Fruit fly (Drosophila melanogaster) whole organism, embryonic: ENCODE measurements around the gene CG4301.

Experiments used
- ATbp ChIP-seq: fragments of 200-800 bp; sonication (Bioruptor generic); optimal IDR thresholded peaks from 2 replicates; lab custom pipeline; 2017; ENCODE audit warnings: missing biosample characterization, mild to moderate bottlenecking, missing genetic modification characterization, missing genetic modification reagents
- Bdp1 ChIP-seq: fragments of 200-800 bp; sonication (Bioruptor generic); optimal IDR thresholded peaks from 3 replicates; lab custom pipeline; 2016; ENCODE audit warnings: missing biosample characterization, missing genetic modification characterization
- C15 ChIP-seq: fragments of 200-800 bp; sonication (Bioruptor generic); IDR thresholded peaks from 3 replicates; pipeline ENCODE4 v1.3.6; 2022; ENCODE audit warnings: missing biosample characterization, missing genetic modification characterization
- CG12104 ChIP-seq: fragments of 200-800 bp; sonication (Bioruptor generic); optimal IDR thresholded peaks from 3 replicates; lab custom pipeline; 2016; ENCODE audit warnings: missing biosample characterization, missing genetic modification characterization
- CG12299 ChIP-seq: fragments of 200-800 bp; sonication (Bioruptor generic); optimal IDR thresholded peaks from 2 replicates; lab custom pipeline; 2018; ENCODE audit warnings: missing biosample characterization, mild to moderate bottlenecking, missing genetic modification characterization
- CG12744 ChIP-seq: fragments of 200-800 bp; sonication (Bioruptor generic); optimal IDR thresholded peaks from 2 replicates; lab custom pipeline; 2016; ENCODE audit warnings: missing biosample characterization, missing genetic modification characterization
- CG13894 ChIP-seq: fragments of 200-800 bp; sonication (Bioruptor generic); optimal IDR thresholded peaks from 3 replicates; lab custom pipeline; 2018; ENCODE audit warnings: missing biosample characterization, mild to moderate bottlenecking, missing genetic modification characterization, moderate library complexity
- CG1603 ChIP-seq: fragments of 200-800 bp; sonication (Bioruptor generic); optimal IDR thresholded peaks from 2 replicates; lab custom pipeline; 2019; ENCODE audit warnings: missing biosample characterization, mild to moderate bottlenecking, missing genetic modification characterization, moderate library complexity
- CG17186 ChIP-seq: fragments of 200-800 bp; sonication (Bioruptor generic); optimal IDR thresholded peaks from 3 replicates; lab custom pipeline; 2017; ENCODE audit warnings: missing biosample characterization, missing genetic modification reagents, missing genetic modification characterization
- CG1792 ChIP-seq: fragments of 200-800 bp; sonication (Bioruptor generic); optimal IDR thresholded peaks from 2 replicates; lab custom pipeline; 2016; ENCODE audit warnings: missing biosample characterization, missing genetic modification characterization
- CG18011 ChIP-seq: fragments of 200-800 bp; sonication (Bioruptor generic); optimal IDR thresholded peaks from 2 replicates; lab custom pipeline; 2017; ENCODE audit warnings: missing biosample characterization, missing genetic modification characterization, mild to moderate bottlenecking, moderate library complexity, missing genotype
- CG2875 ChIP-seq: fragments of 200-800 bp; sonication (Bioruptor generic); optimal IDR thresholded peaks from 2 replicates; lab custom pipeline; 2017; ENCODE audit warnings: missing biosample characterization, mild to moderate bottlenecking, missing genetic modification characterization, missing genetic modification reagents
- CG33557 ChIP-seq: fragments of 200-800 bp; sonication (Bioruptor generic); optimal IDR thresholded peaks from 2 replicates; lab custom pipeline; 2019; ENCODE audit warnings: missing biosample characterization, mild to moderate bottlenecking, missing genetic modification characterization, moderate library complexity
- CG42726 ChIP-seq: fragments of 200-800 bp; sonication (Bioruptor generic); IDR thresholded peaks from 2 replicates; pipeline ENCODE4 v1.3.6; 2022; ENCODE audit warnings: missing biosample characterization, missing genetic modification characterization; ENCODE audit not compliant: partially characterized antibody
- CG43689 ChIP-seq: fragments of 200-800 bp; sonication (Bioruptor generic); IDR thresholded peaks from 2 replicates; pipeline ENCODE4 v1.3.6; 2022; ENCODE audit warnings: missing biosample characterization, missing genetic modification characterization
- CG5245 ChIP-seq: fragments of 200-800 bp; sonication (Bioruptor generic); optimal IDR thresholded peaks from 3 replicates; lab custom pipeline; 2016; ENCODE audit warnings: missing biosample characterization, missing genetic modification characterization
- CG5953 ChIP-seq: fragments of 200-800 bp; sonication (Bioruptor generic); IDR thresholded peaks from 2 replicates; pipeline ENCODE4 v1.3.6; 2022; ENCODE audit warnings: missing biosample characterization, missing genetic modification characterization
- CG6689 ChIP-seq: fragments of 200-800 bp; sonication (Bioruptor generic); IDR thresholded peaks from 2 replicates; pipeline ENCODE4 v1.3.6; 2022; ENCODE audit warnings: missing biosample characterization, missing genetic modification characterization
- CG7745 ChIP-seq: fragments of 200-800 bp; sonication (Bioruptor generic); optimal IDR thresholded peaks from 2 replicates; lab custom pipeline; 2018; ENCODE audit warnings: missing biosample characterization, mild to moderate bottlenecking, missing genetic modification characterization, moderate library complexity
- CG9437 ChIP-seq: fragments of 200-800 bp; sonication (Bioruptor generic); optimal IDR thresholded peaks from 2 replicates; lab custom pipeline; 2018; ENCODE audit warnings: missing biosample characterization, mild to moderate bottlenecking, missing genetic modification characterization
- CG9817 ChIP-seq: fragments of 200-800 bp; sonication (Bioruptor generic); optimal IDR thresholded peaks from 2 replicates; lab custom pipeline; 2018; ENCODE audit warnings: missing biosample characterization, mild to moderate bottlenecking, missing genetic modification characterization, moderate library complexity
- CG9876 ChIP-seq: fragments of 200-800 bp; sonication (Bioruptor generic); optimal IDR thresholded peaks from 2 replicates; lab custom pipeline; 2016; ENCODE audit warnings: missing biosample characterization, missing genetic modification characterization
- Chrac-16 ChIP-seq: fragments of 200-800 bp; sonication (Bioruptor generic); optimal IDR thresholded peaks from 3 replicates; lab custom pipeline; 2016; ENCODE audit warnings: missing biosample characterization, missing genetic modification characterization
- CkIIα-i1 ChIP-seq: fragments of 200-800 bp; sonication (Bioruptor generic); IDR thresholded peaks from 2 replicates; pipeline ENCODE4 v1.3.6; 2022; ENCODE audit warnings: missing biosample characterization, missing genetic modification characterization
- CrebB ChIP-seq: fragments of 200-800 bp; sonication (Bioruptor generic); optimal IDR thresholded peaks from 3 replicates; lab custom pipeline; 2018; ENCODE audit warnings: missing biosample characterization, mild to moderate bottlenecking, missing genetic modification characterization
- Ets65A ChIP-seq: fragments of 200-800 bp; sonication (Bioruptor generic); peaks from one replicate; lab custom pipeline; 2016; ENCODE audit warnings: missing biosample characterization, missing genetic modification characterization
- HLH54F ChIP-seq: fragments of 200-800 bp; sonication (Bioruptor generic); optimal IDR thresholded peaks from 3 replicates; lab custom pipeline; 2016; ENCODE audit warnings: missing biosample characterization, missing genetic modification characterization
- Hr3 ChIP-seq: fragments of 200-800 bp; sonication (Bioruptor generic); optimal IDR thresholded peaks from 3 replicates; lab custom pipeline; 2016; ENCODE audit warnings: missing biosample characterization, missing genetic modification characterization
- Hr39 ChIP-seq: fragments of >200 bp; optimal IDR thresholded peaks from 2 replicates; lab custom pipeline; 2017
- Hsf ChIP-seq: fragments of 200-800 bp; sonication (Bioruptor generic); optimal IDR thresholded peaks from 3 replicates; lab custom pipeline; 2016; ENCODE audit warnings: missing biosample characterization, missing genetic modification characterization
- Lhr ChIP-seq: fragments of 200-800 bp; sonication (Bioruptor generic); optimal IDR thresholded peaks from 3 replicates; lab custom pipeline; 2017; ENCODE audit warnings: mild to moderate bottlenecking, missing biosample characterization, missing genetic modification reagents, missing genetic modification characterization
- Nf-YA ChIP-seq: fragments of 200-800 bp; sonication (Bioruptor generic); IDR thresholded peaks from 2 replicates; pipeline ENCODE4 v1.3.6; 2022; ENCODE audit warnings: missing biosample characterization, missing genetic modification characterization
- Nf-YB ChIP-seq: fragments of 200-800 bp; sonication (Bioruptor generic); optimal IDR thresholded peaks from 3 replicates; lab custom pipeline; 2019; ENCODE audit warnings: missing biosample characterization, mild to moderate bottlenecking, missing genetic modification characterization, moderate library complexity
- bigmax ChIP-seq: fragments of 200-800 bp; sonication (Bioruptor generic); optimal IDR thresholded peaks from 2 replicates; lab custom pipeline; 2018; ENCODE audit warnings: missing biosample characterization, mild to moderate bottlenecking, missing genetic modification characterization
- cad ChIP-seq: fragments of >200 bp; optimal IDR thresholded peaks from 2 replicates; lab custom pipeline; 2017; ENCODE audit warnings: missing biosample characterization, missing genetic modification characterization
- dmrt99B ChIP-seq: fragments of 200-800 bp; sonication (Bioruptor generic); optimal IDR thresholded peaks from 2 replicates; lab custom pipeline; 2018; ENCODE audit warnings: missing biosample characterization, mild to moderate bottlenecking, missing genetic modification characterization, moderate library complexity
- en ChIP-seq: fragments of 200-800 bp; sonication (Bioruptor generic); optimal IDR thresholded peaks from 2 replicates; lab custom pipeline; 2016; ENCODE audit warnings: missing biosample characterization, missing genetic modification characterization
- ftz-f1 ChIP-seq: fragments of 200-800 bp; sonication (Bioruptor generic); optimal IDR thresholded peaks from 2 replicates; lab custom pipeline; 2016; ENCODE audit warnings: missing biosample characterization, missing genetic modification characterization
- gcm2 ChIP-seq: fragments of 200-800 bp; sonication (Bioruptor generic); optimal IDR thresholded peaks from 2 replicates; lab custom pipeline; 2016; ENCODE audit warnings: missing biosample characterization, missing genetic modification characterization
- h ChIP-seq: fragments of >200 bp; optimal IDR thresholded peaks from 2 replicates; lab custom pipeline; 2017
- hkb ChIP-seq, 2 experiments: fragments of 200-800 bp in 1 of 2; fragments of >200 bp in 1 of 2; sonication (Bioruptor generic) in 1 of 2; IDR thresholded peaks in 1 of 2; optimal IDR thresholded peaks in 1 of 2; 2 replicates each; pipeline versions ENCODE4 v1.3.6 to Lab custom; 2017 to 2022; ENCODE audit warnings: missing biosample characterization in 1 of 2, missing genetic modification characterization in 1 of 2
- inv ChIP-seq: fragments of 200-800 bp; sonication (Bioruptor generic); IDR thresholded peaks from 2 replicates; pipeline ENCODE4 v1.3.6; 2022; ENCODE audit warnings: missing biosample characterization, missing genetic modification characterization; ENCODE audit not compliant: partially characterized antibody
- mld ChIP-seq: fragments of 200-800 bp; sonication (Bioruptor generic); IDR thresholded peaks from 3 replicates; pipeline ENCODE4 v1.3.6; 2022; ENCODE audit warnings: missing biosample characterization, missing genetic modification characterization; ENCODE audit not compliant: partially characterized antibody
- pb ChIP-seq: fragments of 200-800 bp; sonication (Bioruptor generic); optimal IDR thresholded peaks from 3 replicates; lab custom pipeline; 2016; ENCODE audit warnings: missing biosample characterization, missing genetic modification characterization
- pho ChIP-seq: fragments of 200-800 bp; sonication (Bioruptor generic); optimal IDR thresholded peaks from 2 replicates; lab custom pipeline; 2016; ENCODE audit warnings: missing biosample characterization, missing genetic modification characterization
- repo ChIP-seq: fragments of 200-800 bp; sonication (Bioruptor generic); optimal IDR thresholded peaks from 2 replicates; lab custom pipeline; 2016; ENCODE audit warnings: missing biosample characterization, missing genetic modification characterization
- rib ChIP-seq: fragments of 200-800 bp; sonication (Bioruptor generic); IDR thresholded peaks from 2 replicates; pipeline ENCODE4 v1.3.6; 2022; ENCODE audit warnings: missing biosample characterization, missing genetic modification characterization
- scrt ChIP-seq: fragments of 200-800 bp; sonication (Bioruptor generic); optimal IDR thresholded peaks from 2 replicates; lab custom pipeline; 2018; ENCODE audit warnings: missing biosample characterization, mild to moderate bottlenecking, missing genetic modification characterization, moderate library complexity
- trem ChIP-seq: fragments of 200-800 bp; optimal IDR thresholded peaks from 3 replicates; lab custom pipeline; 2019; ENCODE audit warnings: missing biosample characterization, mild to moderate bottlenecking, missing genetic modification characterization, moderate library complexity
- twi ChIP-seq: fragments of 200-800 bp; optimal IDR thresholded peaks from 2 replicates; lab custom pipeline; 2019; ENCODE audit warnings: missing biosample characterization, mild to moderate bottlenecking, missing genetic modification characterization, moderate library complexity
- yki ChIP-seq: fragments of >200 bp; optimal IDR thresholded peaks from 3 replicates; lab custom pipeline; 2018
- zen2 ChIP-seq: fragments of 200-800 bp; sonication (Bioruptor generic); IDR thresholded peaks from 3 replicates; pipeline ENCODE4 v1.3.6; 2022; ENCODE audit warnings: missing biosample characterization, missing genetic modification characterization; ENCODE audit not compliant: partially characterized antibody

CG4301 gene

dm6 chrX:16391397-16391796 is 13.9 kb upstream of the CG4301 start, which contains the start of the genes TH1 and mei-41 (continued):
- TF ChIP-seq Hsf (GFP tag; lab: Kevin White, UChicago): peak; percentile 58
- no peak for TF ChIP-seq zen2 (GFP tag; lab: Robert Waterston, UW)
- TF ChIP-seq Bdp1 (GFP tag; lab: Kevin White, UChicago): peak; percentile 48
- TF ChIP-seq CG6689 (GFP tag; lab: Robert Waterston, UW): peak; percentile 97
- TF ChIP-seq CG5953 (GFP tag; lab: Robert Waterston, UW): peak; percentile 88
- no peak for TF ChIP-seq CG1603 (tag; lab: Kevin White, UChicago)
- peak; percentile 88 for TF ChIP-seq Chrac-16 (GFP tag; lab: Kevin White, UChicago)
- no peak for TF ChIP-seq pb (GFP tag; lab: Kevin White, UChicago)
- no peak for TF ChIP-seq CG1792 (GFP tag; lab: Kevin White, UChicago)
- TF ChIP-seq CG12744 (GFP tag; lab: Kevin White, UChicago): no peak
- peak; percentile 58 for TF ChIP-seq pho (GFP tag; lab: Kevin White, UChicago)
- TF ChIP-seq Nf-YA (GFP tag; lab: Robert Waterston, UW): peak; percentile 92
- TF ChIP-seq bigmax (GFP tag; lab: Kevin White, UChicago): peak; percentile 13
- no peak for TF ChIP-seq CG7745
- TF ChIP-seq CG42726 (GFP tag; lab: Robert Waterston, UW): no peak
- peak; percentile 80 for TF ChIP-seq CG12299 (tag; lab: Kevin White, UChicago)
- TF ChIP-seq HLH54F (GFP tag; lab: Kevin White, UChicago): peak; percentile 66
- TF ChIP-seq CrebB (tag; lab: Kevin White, UChicago): peak; percentile 48
- TF ChIP-seq CG12104 (GFP tag; lab: Kevin White, UChicago): peak; percentile 81
- no peak for TF ChIP-seq CG13894 (tag; lab: Kevin White, UChicago)
- peak; percentile 78 for TF ChIP-seq CG43689 (GFP tag; lab: Robert Waterston, UW)
- peak; percentile 55 for TF ChIP-seq ftz-f1 (GFP tag; lab: Kevin White, UChicago)
- TF ChIP-seq twi (tag; lab: Kevin White, UChicago): peak; percentile 87
- peak; percentile 86 for TF ChIP-seq CG17186
- TF ChIP-seq en (GFP tag; lab: Kevin White, UChicago): no peak
- TF ChIP-seq CG9437 (GFP tag; lab: Kevin White, UChicago): peak; percentile 80
- peak; percentile 56 for TF ChIP-seq CG2875 (GFP tag; lab: Kevin White, UChicago)
- TF ChIP-seq CG9876: no peak
- TF ChIP-seq trem (tag; lab: Kevin White, UChicago): peak; percentile 86
- no peak for TF ChIP-seq cad
- peak; percentile 58 for TF ChIP-seq Lhr (GFP tag; lab: Kevin White, UChicago)
- 0 out of 2 replicates have a peak, but pooled peaks have one; percentile 22 for TF ChIP-seq inv (GFP tag; lab: Robert Waterston, UW)
- no peak for TF ChIP-seq repo
- TF ChIP-seq mld (GFP tag; lab: Robert Waterston, UW): no peak
- TF ChIP-seq Nf-YB (GFP tag; lab: Kevin White, UChicago): peak; percentile 64
- TF ChIP-seq h (lab: Kevin White, UChicago): no peak
- TF ChIP-seq CkIIα-i1 (GFP tag; lab: Robert Waterston, UW): peak; percentile 73
- TF ChIP-seq dmrt99B: peak; percentile 93
- no peak for TF ChIP-seq yki (lab: Kevin White, UChicago)
- peak; percentile 95 for TF ChIP-seq Ets65A (GFP tag; lab: Kevin White, UChicago)
- TF ChIP-seq rib (GFP tag; lab: Robert Waterston, UW): peak; percentile 89
- peak; percentile 46 for TF ChIP-seq CG18011 (GFP tag; lab: Kevin White, UChicago)
- TF ChIP-seq scrt: no peak
- peak; percentile 80 for TF ChIP-seq CG33557 (GFP tag; lab: Kevin White, UChicago)
- peak; percentile 78; the same call in 1 of the 3 replicates for TF ChIP-seq C15 (GFP tag; lab: Robert Waterston, UW)
- no peak for TF ChIP-seq gcm2 (GFP tag; lab: Kevin White, UChicago)
- TF ChIP-seq Hr3 (GFP tag; lab: Kevin White, UChicago): peak; percentile 88
- TF ChIP-seq CG9817 (tag; lab: Kevin White, UChicago): peak; percentile 93
- peak; percentile 64 for TF ChIP-seq CG5245
- no peak for TF ChIP-seq Hr39
- TF ChIP-seq hkb (optimal IDR thresholded peaks at IDR 0.05; lab: Kevin White, UChicago): no peak
- TF ChIP-seq hkb (GFP tag; IDR thresholded peaks at IDR 0.05; lab: Robert Waterston, UW): peak; percentile 94
- TF ChIP-seq ATbp: peak; percentile 72
